Worm (Caenorhabditis elegans): ENCODE data around the gene C06C6.7.
"Not testable (repeated sequence)": the region's sequence is repeated elsewhere in the genome, so short reads cannot be mapped to it uniquely, and the experiment has no call there.

DNA sequence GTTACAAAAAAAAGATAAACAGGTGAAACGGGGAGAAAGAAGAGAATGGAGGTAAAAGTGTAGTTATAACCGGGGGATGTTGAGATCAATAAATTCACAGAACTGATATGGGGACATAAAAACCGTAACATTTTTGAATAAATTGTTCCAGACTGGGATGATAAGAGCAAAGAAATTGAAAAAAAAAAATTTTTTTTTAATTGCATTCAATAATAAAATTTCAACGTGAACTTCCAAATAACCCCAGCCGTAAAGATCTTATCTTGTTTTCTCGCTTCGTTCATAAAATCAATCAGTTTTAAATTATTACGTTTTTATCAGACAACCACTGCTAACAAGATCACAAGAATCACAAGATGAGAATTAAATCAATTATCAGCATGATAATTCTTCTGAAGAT lies at the start of gene C06C6.7:
- TF ChIP-seq nhr-12 (tag; optimal IDR thresholded peaks at IDR 0.05); blmp-1 (tag; optimal IDR thresholded peaks at IDR 0.05); flh-1 (GFP tag; optimal IDR thresholded peaks at IDR 0.05): not testable (repeated sequence)
